Fruit fly (Drosophila melanogaster): ENCODE data around the gene MetRS-m.

Gene MetRS-m

dm6 chr3R:14298078-14298896 lies 38.5 kb upstream of the MetRS-m start (continued):
- TF ChIP-seq Dll (GFP tag; IDR thresholded peaks at IDR 0.05; ENCODE audit: partially characterized antibody) (peak; percentile 60; the same call in 1 of the 4 replicates), chinmo (GFP tag; IDR thresholded peaks at IDR 0.05; ENCODE audit: partially characterized antibody) (0 out of 4 replicates have a peak, but pooled peaks have one; percentile 60), mld (GFP tag; IDR thresholded peaks at IDR 0.05; ENCODE audit: partially characterized antibody) (no peak), CG12071 (GFP tag; optimal IDR thresholded peaks at IDR 0.05) (no peak), sens-2 (GFP tag; IDR thresholded peaks at IDR 0.05) (no peak), kni (GFP tag; optimal IDR thresholded peaks at IDR 0.05) (peak; percentile 94), Lim3 (GFP tag; IDR thresholded peaks at IDR 0.05) (no peak), pros (GFP tag; optimal IDR thresholded peaks at IDR 0.05) (no peak), CG15696 (tag; optimal IDR thresholded peaks at IDR 0.05) (no peak), CG14441 (GFP tag; IDR thresholded peaks at IDR 0.05) (no peak), CG1792 (GFP tag; optimal IDR thresholded peaks at IDR 0.05) (no peak), CG16815 (GFP tag; optimal IDR thresholded peaks at IDR 0.05) (no peak), gcm2 (GFP tag; optimal IDR thresholded peaks at IDR 0.05) (no peak), dmrt99B (tag; optimal IDR thresholded peaks at IDR 0.05) (no peak), trem (tag; optimal IDR thresholded peaks at IDR 0.05) (peak; percentile 68), pnt (GFP tag; optimal IDR thresholded peaks at IDR 0.05) (no peak), CG17612 (GFP tag; IDR thresholded peaks at IDR 0.05) (no peak), CG4730 (GFP tag; IDR thresholded peaks at IDR 0.05) (no peak), pum (GFP tag; optimal IDR thresholded peaks at IDR 0.05) (no peak), pho (GFP tag; optimal IDR thresholded peaks at IDR 0.05) (no peak), luna (GFP tag; optimal IDR thresholded peaks at IDR 0.05) (no peak), CG2199 (GFP tag; IDR thresholded peaks at IDR 0.05) (no peak), ap (GFP tag; IDR thresholded peaks at IDR 0.05) (no peak), CG8924 (tag; optimal IDR thresholded peaks at IDR 0.05) (no peak), Dp (GFP tag; optimal IDR thresholded peaks at IDR 0.05) (peak; percentile 94), Sox102F (GFP tag; optimal IDR thresholded peaks at IDR 0.05) (no peak), zen (tag; optimal IDR thresholded peaks at IDR 0.05) (no peak), fd64A (GFP tag; optimal IDR thresholded peaks at IDR 0.05) (no peak), CG12299 (tag; optimal IDR thresholded peaks at IDR 0.05) (no peak), cad (GFP tag; optimal IDR thresholded peaks at IDR 0.05) (no peak), CrebB (tag; optimal IDR thresholded peaks at IDR 0.05) (no peak), klu (GFP tag; IDR thresholded peaks at IDR 0.05) (no peak), Mes4 (GFP tag; optimal IDR thresholded peaks at IDR 0.05) (no peak), Xbp1 (GFP tag; optimal IDR thresholded peaks at IDR 0.05) (no peak), NC2α (GFP tag; optimal IDR thresholded peaks at IDR 0.05) (no peak), disco-r (GFP tag; optimal IDR thresholded peaks at IDR 0.05) (no peak), CG3838 (GFP tag; optimal IDR thresholded peaks at IDR 0.05) (no peak), pzg (GFP tag; optimal IDR thresholded peaks at IDR 0.05) (peak; percentile 46), stc (GFP tag; IDR thresholded peaks at IDR 0.05) (no peak), Mad (GFP tag; optimal IDR thresholded peaks at IDR 0.05) (no peak), CG16779 (GFP tag; IDR thresholded peaks at IDR 0.05) (no peak), Ets97D (GFP tag; optimal IDR thresholded peaks at IDR 0.05) (no peak), mirr (GFP tag; optimal IDR thresholded peaks at IDR 0.05) (no peak), eyg (GFP tag; optimal IDR thresholded peaks at IDR 0.05) (no peak), CG13287 (GFP tag; IDR thresholded peaks at IDR 0.05; ENCODE audit: partially characterized antibody) (0 out of 2 replicates have a peak, but pooled peaks have one; percentile 23), CG14050 (GFP tag; IDR thresholded peaks at IDR 0.05) (no peak), MBD-R2 (GFP tag; IDR thresholded peaks at IDR 0.05) (peak; percentile 46; the same call in 1 of the 2 replicates), gt (GFP tag; IDR thresholded peaks at IDR 0.05) (no peak), CG6683 (GFP tag; optimal IDR thresholded peaks at IDR 0.05) (no peak), ara (GFP tag; IDR thresholded peaks at IDR 0.05) (no peak)

Data from whole organism, embryonic.